Fruit fly (Drosophila melanogaster): ENCODE data around the gene CG3176.

DNA sequence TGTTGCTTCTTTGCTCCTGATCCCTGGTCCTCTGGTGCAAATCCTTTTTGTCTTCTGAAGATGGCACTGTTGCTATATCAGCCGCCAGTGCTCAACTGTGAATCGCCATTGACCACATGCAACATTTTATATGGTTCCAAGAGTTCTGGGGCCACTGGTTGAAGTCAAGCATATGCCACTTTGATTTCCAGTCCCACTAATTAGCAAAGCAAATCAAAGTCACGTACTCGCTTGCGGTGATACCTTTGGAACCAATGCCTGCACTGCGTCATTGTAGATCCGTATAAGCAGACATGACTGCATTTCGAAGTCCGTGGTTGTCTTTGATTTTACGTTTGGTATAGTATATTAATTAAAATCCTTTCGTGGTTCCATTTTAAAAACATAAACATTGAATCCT, 12.4 kb upstream of the CG3176 start, which contains the start of gene Cyp4g1:
- TF ChIP-seq seq (GFP tag; IDR thresholded peaks at IDR 0.05) = no peak
- TF ChIP-seq CG11093 (GFP tag; IDR thresholded peaks at IDR 0.05) = no peak
- TF ChIP-seq fru (optimal IDR thresholded peaks at IDR 0.05) = no peak
- TF ChIP-seq CG16863 (GFP tag; optimal IDR thresholded peaks at IDR 0.05) = no peak
- no peak for TF ChIP-seq tin (GFP tag; optimal IDR thresholded peaks at IDR 0.05)
- no peak for TF ChIP-seq CG7357 (GFP tag; IDR thresholded peaks at IDR 0.05)
- TF ChIP-seq Trl (optimal IDR thresholded peaks at IDR 0.05) = no peak
- no peak for TF ChIP-seq Trl (GFP tag; optimal IDR thresholded peaks at IDR 0.05)
- TF ChIP-seq CG13296 (GFP tag; optimal IDR thresholded peaks at IDR 0.05) = no peak
- no peak for TF ChIP-seq Ets65A (GFP tag)
- TF ChIP-seq CG4854 (GFP tag; optimal IDR thresholded peaks at IDR 0.05) = no peak
- no peak for TF ChIP-seq sob (GFP tag; IDR thresholded peaks at IDR 0.05)

Data from whole organism, embryonic.